Fruit fly (Drosophila melanogaster): Measurements from ENCODE around the gene CG34269.
A peak's percentile ranks its signal among the peaks of the same experiment; 100 is the strongest.

DNA sequence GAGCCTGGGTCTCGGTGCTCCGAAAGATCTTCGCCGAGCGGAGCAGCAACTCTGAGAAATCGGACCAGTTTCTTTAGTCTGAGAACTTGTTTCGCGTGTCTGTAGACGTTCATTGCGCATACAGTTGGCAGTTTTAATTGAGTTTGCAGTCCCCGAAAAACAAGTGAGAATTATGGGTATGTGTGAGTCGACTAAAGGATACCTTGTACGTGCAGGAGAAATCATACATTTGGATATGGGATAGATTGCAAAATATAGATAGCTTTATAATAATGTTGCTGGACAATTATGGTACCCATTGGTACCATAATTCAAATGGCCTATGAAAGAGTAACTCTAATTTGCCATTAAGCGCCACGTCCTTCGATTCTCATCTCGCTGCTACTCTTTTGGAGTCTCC lies 24.3 kb downstream of the CG34269 start:
- TF ChIP-seq CG8159 (tag; optimal IDR thresholded peaks at IDR 0.05) (no peak), EcR (GFP tag; optimal IDR thresholded peaks at IDR 0.05) (no peak), CG4496 (GFP tag; IDR thresholded peaks at IDR 0.05) (peak; percentile 27; the same call in 1 of the 3 replicates), CG8301 (tag; optimal IDR thresholded peaks at IDR 0.05) (no peak), CG15710 (tag; optimal IDR thresholded peaks at IDR 0.05) (no peak), CG17806 (tag; optimal IDR thresholded peaks at IDR 0.05) (no peak), CG32121 (GFP tag; IDR thresholded peaks at IDR 0.05) (no peak), CG9948 (tag; optimal IDR thresholded peaks at IDR 0.05) (no peak), gl (tag; optimal IDR thresholded peaks at IDR 0.05) (no peak)

All from whole organism, pupa.